Fruit fly (Drosophila melanogaster): ENCODE results near the gene ntc.
A peak's percentile ranks its signal among the peaks of the same experiment; 100 is the strongest.

ntc gene

dm6 chr3L:3787595-3788151 lies 18.6 kb downstream of the ntc start (continued):
- TF ChIP-seq CG3407 (GFP tag; optimal IDR thresholded peaks at IDR 0.05), result peak; percentile 25
- peak; percentile 77; the same call in 2 of the 3 replicates for TF ChIP-seq ci (GFP tag; IDR thresholded peaks at IDR 0.05)
- TF ChIP-seq CG17912 (GFP tag; optimal IDR thresholded peaks at IDR 0.05), result peak; percentile 67
- peak; percentile 44; the same call in 1 of the 3 replicates for TF ChIP-seq z (GFP tag; IDR thresholded peaks at IDR 0.05)
- TF ChIP-seq Nf-YB (GFP tag; optimal IDR thresholded peaks at IDR 0.05), result peak; percentile 22
- TF ChIP-seq CHES-1-like (GFP tag; optimal IDR thresholded peaks at IDR 0.05), result peak; percentile 47
- peak; percentile 54 for TF ChIP-seq Fer1 (GFP tag; optimal IDR thresholded peaks at IDR 0.05)
- TF ChIP-seq CG10209 (GFP tag; optimal IDR thresholded peaks at IDR 0.05), result peak; percentile 7
- TF ChIP-seq gcm2 (GFP tag; optimal IDR thresholded peaks at IDR 0.05), result peak; percentile 63
- TF ChIP-seq B-H2 (GFP tag; optimal IDR thresholded peaks at IDR 0.05), result peak; percentile 37
- TF ChIP-seq Atf-2 (GFP tag; optimal IDR thresholded peaks at IDR 0.05), result no peak
- TF ChIP-seq amos (GFP tag; IDR thresholded peaks at IDR 0.05; ENCODE audit: partially characterized antibody), result peak; percentile 55; the same call in 1 of the 2 replicates
- TF ChIP-seq Myb (GFP tag; optimal IDR thresholded peaks at IDR 0.05), result peak; percentile 31
- TF ChIP-seq hth (optimal IDR thresholded peaks at IDR 0.05), result no peak
- TF ChIP-seq unpg (GFP tag; optimal IDR thresholded peaks at IDR 0.05), result peak; percentile 31
- peak; percentile 19 for TF ChIP-seq NC2β (GFP tag; optimal IDR thresholded peaks at IDR 0.05)
- no peak for TF ChIP-seq Max (GFP tag; optimal IDR thresholded peaks at IDR 0.05)
- TF ChIP-seq CG18619 (GFP tag; optimal IDR thresholded peaks at IDR 0.05), result peak; percentile 12
- TF ChIP-seq bsh (GFP tag; optimal IDR thresholded peaks at IDR 0.05), result peak in 1 of 2 experiments; percentile 53
- no peak for TF ChIP-seq Ravus (GFP tag; IDR thresholded peaks at IDR 0.05)
- TF ChIP-seq Lim3 (GFP tag; IDR thresholded peaks at IDR 0.05), result no peak
- TF ChIP-seq CG7745 (tag; optimal IDR thresholded peaks at IDR 0.05), result no peak
- TF ChIP-seq zf30C (GFP tag; optimal IDR thresholded peaks at IDR 0.05), result peak; percentile 37
- peak; percentile 64 for TF ChIP-seq sens (GFP tag)
- peak; percentile 38 for TF ChIP-seq fd102C (GFP tag; optimal IDR thresholded peaks at IDR 0.05)
- TF ChIP-seq luna (GFP tag; optimal IDR thresholded peaks at IDR 0.05), result no peak
- peak; percentile 14; the same call in 1 of the 2 replicates for TF ChIP-seq CG10321 (GFP tag; IDR thresholded peaks at IDR 0.05)
- TF ChIP-seq CG13424 (tag; optimal IDR thresholded peaks at IDR 0.05), result peak; percentile 17
- TF ChIP-seq CG17568 (GFP tag; optimal IDR thresholded peaks at IDR 0.05), result peak; percentile 65
- peak in 1 of 2 experiments; percentile 59 for TF ChIP-seq crp (GFP tag; optimal IDR thresholded peaks at IDR 0.05)
- TF ChIP-seq chm (GFP tag; IDR thresholded peaks at IDR 0.05), result peak; percentile 68
- TF ChIP-seq HLH3B (GFP tag; IDR thresholded peaks at IDR 0.05), result no peak
- TF ChIP-seq CG11456 (GFP tag; IDR thresholded peaks at IDR 0.05), result 0 out of 3 replicates have a peak, but pooled peaks have one; percentile 15
- TF ChIP-seq nmo (GFP tag; optimal IDR thresholded peaks at IDR 0.05), result peak; percentile 44
- TF ChIP-seq lmd (GFP tag; IDR thresholded peaks at IDR 0.05), result no peak
- TF ChIP-seq CG12659 (GFP tag; optimal IDR thresholded peaks at IDR 0.05), result peak; percentile 45
- peak; percentile 20; the same call in 1 of the 2 replicates for TF ChIP-seq CG31441 (GFP tag; IDR thresholded peaks at IDR 0.05)
- TF ChIP-seq Abd-B (GFP tag; optimal IDR thresholded peaks at IDR 0.05), result peak; percentile 29
- TF ChIP-seq Drgx (GFP tag; IDR thresholded peaks at IDR 0.05), result 0 out of 2 replicates have a peak, but pooled peaks have one; percentile 23
- TF ChIP-seq Hmr (GFP tag; optimal IDR thresholded peaks at IDR 0.05), result peak; percentile 66
- TF ChIP-seq insv (GFP tag; optimal IDR thresholded peaks at IDR 0.05), result peak in 1 of 2 experiments; percentile 61
- peak; percentile 36; the same call in 2 of the 3 replicates for TF ChIP-seq CG34224 (GFP tag; IDR thresholded peaks at IDR 0.05; ENCODE audit: partially characterized antibody)
- no peak for TF ChIP-seq CG7963 (GFP tag; IDR thresholded peaks at IDR 0.05; ENCODE audit: partially characterized antibody)
- peak; percentile 40; the same call in 1 of the 2 replicates for TF ChIP-seq seq (GFP tag; IDR thresholded peaks at IDR 0.05)
- 0 out of 3 replicates have a peak, but pooled peaks have one; percentile 5 for TF ChIP-seq CG6791 (GFP tag; IDR thresholded peaks at IDR 0.05; ENCODE audit: partially characterized antibody)
- peak; percentile 81 for TF ChIP-seq CG42726 (GFP tag; IDR thresholded peaks at IDR 0.05; ENCODE audit: partially characterized antibody)
- peak in 1 of 2 experiments; percentile 14 for TF ChIP-seq Eip74EF (GFP tag; optimal IDR thresholded peaks at IDR 0.05)
- no peak for TF ChIP-seq CG9817 (tag; optimal IDR thresholded peaks at IDR 0.05)
